Worm (Caenorhabditis elegans) whole organism, L4 larva: ENCODE measurements around the gene nspc-5.

ENCODE experiments used
- F26F4.8 ChIP-seq: fragments of 200-800 bp; sonication (Bioruptor generic); conservative IDR thresholded peaks from 2 replicates; pipeline ENCODE4 v1.3.6; 2022; ENCODE audit warnings: missing genetic modification characterization, missing compliant biosample characterization
- R02D3.7 ChIP-seq: fragments of 150-350 bp; sonication (generic microtip); optimal IDR thresholded peaks from 3 replicates; lab custom pipeline; 2014; ENCODE audit warnings: missing biosample characterization, missing genetic modification characterization
- T20F7.1 ChIP-seq: fragments of 200-800 bp; sonication (Bioruptor generic); optimal IDR thresholded peaks from 2 replicates; lab custom pipeline; 2018; ENCODE audit warnings: mild to moderate bottlenecking, missing genetic modification characterization, missing compliant biosample characterization
- Y105C5A.15 ChIP-seq: fragments of 200-800 bp; sonication (Bioruptor generic); IDR thresholded peaks from 2 replicates; pipeline ENCODE4 v1.3.6; 2022; ENCODE audit warnings: missing genetic modification characterization, missing compliant biosample characterization
- aha-1 ChIP-seq: fragments of 150-350 bp; peaks from one replicate; lab custom pipeline; 2014; ENCODE audit warnings: missing biosample characterization, missing genetic modification characterization
- ceh-28 ChIP-seq: fragments of 150-350 bp; optimal IDR thresholded peaks from 2 replicates; lab custom pipeline; 2014; ENCODE audit warnings: missing biosample characterization, missing genetic modification reagents, missing genetic modification characterization
- ceh-82 ChIP-seq: sonication (generic microtip); optimal IDR thresholded peaks from 2 replicates; lab custom pipeline; 2017; ENCODE audit warnings: missing biosample characterization, missing genetic modification characterization
- ces-1 ChIP-seq: fragments of 150-350 bp; sonication (generic microtip); optimal IDR thresholded peaks from 4 replicates; lab custom pipeline; 2014; ENCODE audit warnings: missing biosample characterization, missing genetic modification reagents, missing genetic modification characterization
- cey-2 ChIP-seq: sonication (generic microtip); optimal IDR thresholded peaks from 3 replicates; lab custom pipeline; 2017; ENCODE audit warnings: missing genetic modification characterization, mild to moderate bottlenecking, missing compliant biosample characterization, antibody characterized with exemption, borderline replicate concordance; ENCODE audit not compliant: insufficient read depth
- daf-12 ChIP-seq: fragments of 150-350 bp; optimal IDR thresholded peaks from 2 replicates; lab custom pipeline; 2014; ENCODE audit warnings: missing biosample characterization, missing genetic modification reagents, missing genetic modification characterization
- daf-16 ChIP-seq, 3 experiments: sonication (generic microtip); optimal IDR thresholded peaks; 2 replicates each; lab custom pipeline; 2016 to 2017; ENCODE audit warnings: missing genetic modification characterization in 3 of 3, missing genetic modification reagents in 3 of 3, mild to moderate bottlenecking in 2 of 3, missing compliant biosample characterization in 2 of 3, missing biosample characterization in 1 of 3, moderate library complexity in 1 of 3
- daf-19 ChIP-seq: fragments of 200-800 bp; sonication (Bioruptor generic); conservative IDR thresholded peaks from 2 replicates; pipeline ENCODE4 v1.3.6; 2022; ENCODE audit warnings: missing genetic modification characterization, missing compliant biosample characterization
- daf-8 ChIP-seq: fragments of 200-800 bp; sonication (Bioruptor generic); IDR thresholded peaks from 2 replicates; pipeline ENCODE4 v1.3.6; 2022; ENCODE audit warnings: missing genetic modification characterization, missing compliant biosample characterization
- dmd-8 ChIP-seq: fragments of 200-800 bp; sonication (Bioruptor generic); IDR thresholded peaks from 2 replicates; pipeline ENCODE4 v1.3.6; 2022; ENCODE audit warnings: missing genetic modification characterization, missing compliant biosample characterization
- dmd-9 ChIP-seq: fragments of 200-800 bp; sonication (Bioruptor generic); IDR thresholded peaks from 2 replicates; pipeline ENCODE4 v1.3.6; 2022; ENCODE audit warnings: missing genetic modification reagents, missing genetic modification characterization, missing compliant biosample characterization
- dpl-1 ChIP-seq: fragments of 150-350 bp; optimal IDR thresholded peaks from 2 replicates; lab custom pipeline; 2014; ENCODE audit warnings: missing biosample characterization, missing genetic modification reagents, missing genetic modification characterization
- dve-1 ChIP-seq: sonication (generic microtip); optimal IDR thresholded peaks from 2 replicates; lab custom pipeline; 2017; ENCODE audit warnings: antibody characterized with exemption, mild to moderate bottlenecking, missing genetic modification characterization, missing compliant biosample characterization; ENCODE audit not compliant: insufficient read depth
- egl-27 ChIP-seq: sonication (generic microtip); optimal IDR thresholded peaks from 3 replicates; lab custom pipeline; 2017; ENCODE audit warnings: missing biosample characterization, missing genetic modification reagents, missing genetic modification characterization
- egl-43 ChIP-seq: fragments of 200-800 bp; sonication (Bioruptor generic); IDR thresholded peaks from 2 replicates; pipeline ENCODE4 v1.3.6; 2022; ENCODE audit warnings: missing genetic modification reagents, missing genetic modification characterization, missing compliant biosample characterization
- hlh-30 ChIP-seq: sonication (generic microtip); optimal IDR thresholded peaks from 2 replicates; lab custom pipeline; 2017; ENCODE audit warnings: antibody characterized with exemption, mild to moderate bottlenecking, missing genetic modification characterization, missing compliant biosample characterization; ENCODE audit not compliant: insufficient read depth
- hmg-1.1 ChIP-seq: fragments of 200-800 bp; sonication (Bioruptor generic); IDR thresholded peaks from 2 replicates; pipeline ENCODE4 v1.3.6; 2022; ENCODE audit warnings: missing genetic modification reagents, missing genetic modification characterization, missing compliant biosample characterization
- jun-1 ChIP-seq: fragments of 150-350 bp; optimal IDR thresholded peaks from 2 replicates; lab custom pipeline; 2014; ENCODE audit warnings: missing biosample characterization, missing genetic modification reagents, missing genetic modification characterization
- lin-1 ChIP-seq: fragments of 200-800 bp; sonication (Bioruptor generic); IDR thresholded peaks from 2 replicates; pipeline ENCODE4 v1.3.6; 2022; ENCODE audit warnings: missing genetic modification reagents, missing genetic modification characterization, missing compliant biosample characterization
- lin-13 ChIP-seq: fragments of 150-350 bp; optimal IDR thresholded peaks from 2 replicates; lab custom pipeline; 2014; ENCODE audit warnings: missing biosample characterization, missing genetic modification reagents, missing genetic modification characterization
- lin-29 ChIP-seq: fragments of 200-800 bp; sonication (Bioruptor generic); IDR thresholded peaks from 2 replicates; pipeline ENCODE4 v1.3.6; 2022; ENCODE audit warnings: missing genetic modification reagents, missing genetic modification characterization, missing compliant biosample characterization
- lsy-2 ChIP-seq, 2 experiments: fragments of 150-350 bp in 1 of 2; sonication (generic microtip) in 1 of 2; optimal IDR thresholded peaks; 2 replicates each; lab custom pipeline; 2014 to 2017; ENCODE audit warnings: missing biosample characterization in 2 of 2, missing genetic modification characterization in 2 of 2
- madf-5 ChIP-seq, 2 experiments: fragments of 200-800 bp; sonication (Bioruptor generic); IDR thresholded peaks; 2 replicates each; pipeline ENCODE4 v1.3.6; 2022; ENCODE audit warnings: missing compliant biosample characterization in 2 of 2, missing genetic modification characterization in 2 of 2
- madf-9 ChIP-seq: fragments of 200-800 bp; sonication (Bioruptor generic); conservative IDR thresholded peaks from 2 replicates; pipeline ENCODE4 v1.3.6; 2022; ENCODE audit warnings: missing genetic modification reagents, missing genetic modification characterization, missing compliant biosample characterization
- mxl-2 ChIP-seq: fragments of 200-800 bp; sonication (Bioruptor generic); conservative IDR thresholded peaks from 2 replicates; pipeline ENCODE4 v1.3.6; 2022; ENCODE audit warnings: missing genetic modification reagents, missing genetic modification characterization, missing compliant biosample characterization
- nhr-10 ChIP-seq: fragments of 150-350 bp; optimal IDR thresholded peaks from 2 replicates; lab custom pipeline; 2014; ENCODE audit warnings: missing biosample characterization, missing genetic modification characterization
- nhr-11 ChIP-seq: fragments of 150-350 bp; optimal IDR thresholded peaks from 2 replicates; lab custom pipeline; 2014; ENCODE audit warnings: missing biosample characterization, missing genetic modification characterization
- nhr-237 ChIP-seq: sonication (generic microtip); optimal IDR thresholded peaks from 2 replicates; lab custom pipeline; 2017; ENCODE audit warnings: missing biosample characterization, missing genetic modification characterization
- nhr-28 ChIP-seq: fragments of 150-350 bp; optimal IDR thresholded peaks from 2 replicates; lab custom pipeline; 2014; ENCODE audit warnings: missing biosample characterization, missing genetic modification characterization
- nhr-41 ChIP-seq: fragments of 200-800 bp; sonication (Bioruptor generic); IDR thresholded peaks from 2 replicates; pipeline ENCODE4 v1.3.6; 2022; ENCODE audit warnings: missing genetic modification reagents, missing genetic modification characterization, missing compliant biosample characterization
- nhr-42 ChIP-seq: fragments of 200-800 bp; sonication (Bioruptor generic); IDR thresholded peaks from 2 replicates; pipeline ENCODE4 v1.3.6; 2022; ENCODE audit warnings: missing genetic modification characterization, missing compliant biosample characterization
- nhr-48 ChIP-seq: sonication (generic microtip); optimal IDR thresholded peaks from 2 replicates; lab custom pipeline; 2016; ENCODE audit warnings: mild to moderate bottlenecking, missing genetic modification characterization, missing compliant biosample characterization
- nhr-6 ChIP-seq: fragments of 150-350 bp; optimal IDR thresholded peaks from 2 replicates; lab custom pipeline; 2014; ENCODE audit warnings: missing biosample characterization, missing genetic modification characterization
- nhr-76 ChIP-seq: fragments of 150-350 bp; optimal IDR thresholded peaks from 2 replicates; lab custom pipeline; 2014; ENCODE audit warnings: missing biosample characterization, missing genetic modification characterization
- nhr-77 ChIP-seq: fragments of 150-350 bp; optimal IDR thresholded peaks from 2 replicates; lab custom pipeline; 2014; ENCODE audit warnings: missing biosample characterization, missing genetic modification characterization
- pha-4 ChIP-seq, 2 experiments: fragments of 150-350 bp in 1 of 2; fragments of 200-800 bp in 1 of 2; sonication (Bioruptor generic) in 1 of 2; IDR thresholded peaks in 1 of 2; optimal IDR thresholded peaks in 1 of 2; 2 replicates each; pipeline versions ENCODE4 v1.3.6 to Lab custom; 2014 to 2022; ENCODE audit warnings: missing genetic modification characterization in 2 of 2, missing genetic modification reagents in 2 of 2, missing biosample characterization in 1 of 2, missing compliant biosample characterization in 1 of 2
- rbr-2 ChIP-seq: sonication (generic microtip); optimal IDR thresholded peaks from 2 replicates; lab custom pipeline; 2016; ENCODE audit warnings: missing genotype, missing genetic modification characterization, missing compliant biosample characterization
- sdz-12 ChIP-seq: fragments of 200-800 bp; sonication (Bioruptor generic); optimal IDR thresholded peaks from 2 replicates; lab custom pipeline; 2018; ENCODE audit warnings: mild to moderate bottlenecking, missing genetic modification characterization, missing compliant biosample characterization
- set-16 ChIP-seq: fragments of 200-800 bp; sonication (Bioruptor generic); IDR thresholded peaks from 2 replicates; pipeline ENCODE4 v1.3.6; 2022; ENCODE audit warnings: missing genetic modification reagents, missing genetic modification characterization, missing compliant biosample characterization
- skn-1 ChIP-seq: fragments of 150-350 bp; optimal IDR thresholded peaks from 2 replicates; lab custom pipeline; 2014; ENCODE audit warnings: missing biosample characterization, missing genetic modification characterization
- tag-97 ChIP-seq: fragments of 200-800 bp; sonication (Bioruptor generic); IDR thresholded peaks from 2 replicates; pipeline ENCODE4 v1.3.6; 2022; ENCODE audit warnings: missing genetic modification characterization, missing compliant biosample characterization
- tra-1 ChIP-seq: fragments of 200-800 bp; sonication (Bioruptor generic); IDR thresholded peaks from 2 replicates; pipeline ENCODE4 v1.3.6; 2022; ENCODE audit warnings: missing genetic modification reagents, missing genetic modification characterization, missing compliant biosample characterization
- unc-39 ChIP-seq: sonication (generic microtip); optimal IDR thresholded peaks from 2 replicates; lab custom pipeline; 2017; ENCODE audit warnings: missing biosample characterization, missing genetic modification characterization
- vab-7 ChIP-seq: fragments of 200-800 bp; sonication (Bioruptor generic); IDR thresholded peaks from 2 replicates; pipeline ENCODE4 v1.3.6; 2022; ENCODE audit warnings: missing genetic modification reagents, missing genetic modification characterization, missing compliant biosample characterization
- zfp-3 ChIP-seq: fragments of 200-800 bp; sonication (Bioruptor generic); conservative IDR thresholded peaks from 2 replicates; pipeline ENCODE4 v1.3.6; 2022; ENCODE audit warnings: missing genetic modification reagents, missing genetic modification characterization, missing compliant biosample characterization
- zip-11 ChIP-seq: fragments of 200-800 bp; sonication (Bioruptor generic); IDR thresholded peaks from 2 replicates; pipeline ENCODE4 v1.3.6; 2022; ENCODE audit warnings: missing genetic modification characterization, missing compliant biosample characterization
- ztf-11 ChIP-seq: fragments of 150-350 bp; optimal IDR thresholded peaks from 2 replicates; lab custom pipeline; 2014; ENCODE audit warnings: missing biosample characterization, missing genetic modification characterization
- ztf-7 ChIP-seq: fragments of 150-350 bp; optimal IDR thresholded peaks from 2 replicates; lab custom pipeline; 2014; ENCODE audit warnings: missing biosample characterization, missing genetic modification characterization

The nspc-5 gene

ce11 chrX:8568423-8568903, 29.9 kb downstream of the nspc-5 start (continued):
- no peak for TF ChIP-seq cey-2 (tag; lab: Kevin White, UChicago)
- TF ChIP-seq lsy-2 (tag; optimal IDR thresholded peaks at IDR 0.05; lab: Kevin White, UChicago) = no peak
- no peak for TF ChIP-seq madf-5 (GFP tag; IDR thresholded peaks at IDR 0.05; lab: Robert Waterston, UW)
- no peak for TF ChIP-seq daf-16 (GFP tag; optimal IDR thresholded peaks at IDR 0.05; lab: Kevin White, UChicago)
- TF ChIP-seq daf-16 (tag; optimal IDR thresholded peaks at IDR 0.05; lab: Kevin White, UChicago) = peak; percentile 60
- TF ChIP-seq hlh-30 (tag; lab: Kevin White, UChicago) = no peak
- no peak for TF ChIP-seq vab-7 (GFP tag; lab: Robert Waterston, UW)
- TF ChIP-seq nhr-10 = no peak
- TF ChIP-seq ztf-7 = no peak
- TF ChIP-seq nhr-28 (tag; lab: Kevin White, UChicago) = peak; percentile 57
- no peak for TF ChIP-seq nhr-76 (tag; lab: Kevin White, UChicago)
- TF ChIP-seq daf-19 (GFP tag; lab: Robert Waterston, UW) = no peak
- no peak for TF ChIP-seq daf-8 (GFP tag; lab: Robert Waterston, UW)
- no peak for TF ChIP-seq lin-1 (GFP tag; lab: Robert Waterston, UW)
- TF ChIP-seq zfp-3 (GFP tag; lab: Robert Waterston, UW) = no peak
- TF ChIP-seq rbr-2 (tag; lab: Kevin White, UChicago) = no peak
- no peak for TF ChIP-seq lin-29 (GFP tag; lab: Robert Waterston, UW)
- TF ChIP-seq nhr-48 (tag; lab: Kevin White, UChicago) = no peak
- TF ChIP-seq sdz-12 (GFP tag; lab: Kevin White, UChicago) = no peak
- TF ChIP-seq egl-27 (tag; lab: Kevin White, UChicago) = no peak
- no peak for TF ChIP-seq daf-12 (tag; lab: Kevin White, UChicago)
- no peak for TF ChIP-seq hmg-1.1 (GFP tag; lab: Robert Waterston, UW)
- TF ChIP-seq nhr-237 = no peak
- TF ChIP-seq unc-39 = no peak
- no peak for TF ChIP-seq dpl-1 (GFP tag; lab: Kevin White, UChicago)
- TF ChIP-seq set-16 = no peak
- no peak for TF ChIP-seq nhr-6 (tag; lab: Kevin White, UChicago)
- no peak for TF ChIP-seq nhr-42
- TF ChIP-seq dve-1 (tag; lab: Kevin White, UChicago) = peak; percentile 34
- no peak for TF ChIP-seq nhr-11 (tag; lab: Kevin White, UChicago)
- TF ChIP-seq ztf-11 = no peak
- no peak for TF ChIP-seq zip-11 (GFP tag; lab: Robert Waterston, UW)
- TF ChIP-seq F26F4.8 = no peak
- TF ChIP-seq nhr-77 = peak; percentile 18
- TF ChIP-seq dmd-8 (GFP tag; lab: Robert Waterston, UW) = no peak
- TF ChIP-seq ceh-28 (tag; lab: Kevin White, UChicago) = no peak
- TF ChIP-seq ces-1 (GFP tag; lab: Kevin White, UChicago) = no peak
- no peak for TF ChIP-seq dmd-9 (GFP tag; lab: Robert Waterston, UW)
- TF ChIP-seq jun-1 (tag; lab: Kevin White, UChicago) = no peak
- TF ChIP-seq mxl-2 (GFP tag; lab: Robert Waterston, UW) = no peak
- TF ChIP-seq skn-1 (tag; lab: Kevin White, UChicago) = no peak
- TF ChIP-seq tag-97 (GFP tag; lab: Robert Waterston, UW) = no peak

- peak; percentile 79 for TF ChIP-seq aha-1 (tag; lab: Kevin White, UChicago)
- TF ChIP-seq tra-1 (GFP tag; lab: Robert Waterston, UW) = no peak
- no peak for TF ChIP-seq madf-9 (GFP tag; lab: Robert Waterston, UW)
- no peak for TF ChIP-seq R02D3.7 (tag; lab: Kevin White, UChicago)
- TF ChIP-seq ztf-11 = no peak
- no peak for TF ChIP-seq daf-16 (GFP tag; optimal IDR thresholded peaks at IDR 0.05; lab: Kevin White, UChicago)
- TF ChIP-seq daf-16 (tag; optimal IDR thresholded peaks at IDR 0.05; lab: Kevin White, UChicago) = no peak
- no peak for TF ChIP-seq hlh-30 (tag; lab: Kevin White, UChicago)
- TF ChIP-seq ceh-82 = no peak
- no peak for TF ChIP-seq Y105C5A.15 (GFP tag; lab: Robert Waterston, UW)
- 0 out of 2 replicates have a peak, but pooled peaks have one; percentile 46 for TF ChIP-seq egl-43 (GFP tag; lab: Robert Waterston, UW)
- TF ChIP-seq pha-4 (GFP tag; IDR thresholded peaks at IDR 0.05; lab: Robert Waterston, UW) = no peak
- TF ChIP-seq pha-4 (tag; optimal IDR thresholded peaks at IDR 0.05; lab: Kevin White, UChicago) = no peak
- TF ChIP-seq T20F7.1 = no peak
- no peak for TF ChIP-seq nhr-41 (GFP tag; lab: Robert Waterston, UW)
- TF ChIP-seq nhr-42 = no peak
- TF ChIP-seq dmd-8 (GFP tag; lab: Robert Waterston, UW) = no peak
- no peak for TF ChIP-seq lin-13
Observed at ce11 chrX:8569159-8569558, 30.6 kb downstream of the nspc-5 start.
